Fruit fly (Drosophila melanogaster): Measurements from ENCODE around the gene ftz-f1.

The ftz-f1 gene

DNA sequence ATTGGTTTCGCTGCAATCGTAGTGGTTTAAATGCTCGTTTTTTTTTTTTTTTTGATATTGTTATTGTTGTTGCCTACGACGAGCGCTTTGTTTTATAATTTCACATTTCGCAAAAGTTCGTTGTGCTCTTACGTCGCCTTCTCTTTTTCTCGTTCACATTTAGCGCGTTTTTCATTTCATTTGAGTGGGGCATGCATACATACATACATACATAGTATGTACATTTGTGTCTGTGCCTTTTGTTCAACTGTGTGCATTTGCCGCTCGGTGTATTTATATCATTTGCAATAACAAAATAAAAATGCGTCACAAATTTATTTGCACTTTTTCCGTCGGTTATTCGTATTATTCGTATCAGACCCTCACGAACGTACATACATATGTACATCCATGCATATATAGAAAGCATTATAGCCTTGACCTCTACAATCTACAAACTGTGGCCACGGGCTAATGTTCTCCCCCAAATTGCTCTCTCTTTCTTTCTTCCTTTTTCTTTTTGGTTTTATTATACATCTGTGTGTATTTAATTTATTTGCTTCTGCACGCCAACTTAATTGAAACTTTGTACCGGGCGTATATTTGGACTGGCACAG lies 11.1 kb upstream of the ftz-f1 start:
- TF ChIP-seq Pif1B (GFP tag; optimal IDR thresholded peaks at IDR 0.05), result no peak
- TF ChIP-seq Pif1A (GFP tag; optimal IDR thresholded peaks at IDR 0.05), result no peak
- TF ChIP-seq Snoo (tag; optimal IDR thresholded peaks at IDR 0.05), result no peak
- no peak for TF ChIP-seq CG34367 (tag; optimal IDR thresholded peaks at IDR 0.05)
- no peak for TF ChIP-seq CG14655 (GFP tag; optimal IDR thresholded peaks at IDR 0.05)
- TF ChIP-seq CG12605 (GFP tag; IDR thresholded peaks at IDR 0.05), result 0 out of 2 replicates have a peak, but pooled peaks have one; percentile 9
- TF ChIP-seq CG4496 (GFP tag; IDR thresholded peaks at IDR 0.05), result no peak
- TF ChIP-seq EcR (GFP tag; optimal IDR thresholded peaks at IDR 0.05), result peak; percentile 68
- no peak for TF ChIP-seq rn (GFP tag; IDR thresholded peaks at IDR 0.05)
- TF ChIP-seq CG8159 (tag; optimal IDR thresholded peaks at IDR 0.05), result no peak

DNA sequence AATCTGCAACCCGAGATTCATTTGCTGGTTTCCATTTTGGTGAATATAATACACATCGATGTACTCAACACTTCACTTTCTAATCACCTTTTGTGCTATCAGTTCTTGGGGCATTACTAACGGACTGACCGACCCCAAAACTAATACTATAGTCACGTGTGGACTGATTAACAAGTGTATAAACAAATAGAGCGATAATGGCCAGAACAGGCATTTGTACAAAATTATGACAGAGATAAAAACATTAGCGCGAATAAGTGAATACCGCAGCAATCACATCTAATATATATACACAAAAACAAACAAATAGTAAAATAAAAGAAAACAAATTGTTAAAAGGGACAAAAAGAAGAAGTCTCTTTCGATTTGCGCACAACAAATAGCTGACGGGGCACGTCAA lies 9.4 kb upstream of the ftz-f1 start:
- no peak for TF ChIP-seq CG12605 (GFP tag; IDR thresholded peaks at IDR 0.05)
- TF ChIP-seq CG4496 (GFP tag; IDR thresholded peaks at IDR 0.05), result no peak
- no peak for TF ChIP-seq rn (GFP tag; IDR thresholded peaks at IDR 0.05)
- no peak for TF ChIP-seq CG17806 (tag; optimal IDR thresholded peaks at IDR 0.05)
- no peak for TF ChIP-seq EcR (GFP tag; optimal IDR thresholded peaks at IDR 0.05)
- TF ChIP-seq CG8301 (tag; optimal IDR thresholded peaks at IDR 0.05), result no peak
- no peak for TF ChIP-seq Pif1A (GFP tag; optimal IDR thresholded peaks at IDR 0.05)
- no peak for TF ChIP-seq fd96Ca (GFP tag; IDR thresholded peaks at IDR 0.05)
- no peak for TF ChIP-seq D1 (tag; optimal IDR thresholded peaks at IDR 0.05)
- TF ChIP-seq CG10348 (GFP tag; IDR thresholded peaks at IDR 0.05), result no peak
- TF ChIP-seq CG34367 (tag; optimal IDR thresholded peaks at IDR 0.05), result no peak
- TF ChIP-seq CG14655 (GFP tag; optimal IDR thresholded peaks at IDR 0.05), result no peak
- TF ChIP-seq CG8159 (tag; optimal IDR thresholded peaks at IDR 0.05), result no peak

DNA sequence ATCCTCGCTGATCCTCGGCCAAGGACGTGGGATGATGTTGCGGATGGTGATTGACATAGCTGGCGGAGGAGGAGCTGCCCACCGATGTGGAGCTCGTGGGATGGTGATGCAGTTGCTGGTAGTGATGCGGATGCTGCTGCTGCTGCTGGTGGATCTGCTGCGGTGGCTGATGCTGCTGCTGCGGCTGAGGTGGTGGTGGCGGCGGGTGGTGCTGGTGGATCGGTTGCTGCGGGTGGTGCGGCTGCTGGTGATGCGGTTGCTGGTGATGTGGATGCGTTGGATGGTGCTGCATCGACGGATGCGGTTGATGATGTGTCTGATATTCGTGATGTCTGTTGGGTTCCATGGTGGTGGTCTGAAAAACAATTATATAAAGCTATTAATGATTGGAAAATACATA lies 8.0 kb upstream of the ftz-f1 start:
- TF ChIP-seq CG13204 (GFP tag; optimal IDR thresholded peaks at IDR 0.05) (no peak), Ets98B (GFP tag; IDR thresholded peaks at IDR 0.05) (no peak), Pif1A (GFP tag; optimal IDR thresholded peaks at IDR 0.05) (no peak), CG10348 (GFP tag; IDR thresholded peaks at IDR 0.05) (no peak), fd96Ca (GFP tag; IDR thresholded peaks at IDR 0.05) (no peak), CG4496 (GFP tag; IDR thresholded peaks at IDR 0.05) (no peak)

DNA sequence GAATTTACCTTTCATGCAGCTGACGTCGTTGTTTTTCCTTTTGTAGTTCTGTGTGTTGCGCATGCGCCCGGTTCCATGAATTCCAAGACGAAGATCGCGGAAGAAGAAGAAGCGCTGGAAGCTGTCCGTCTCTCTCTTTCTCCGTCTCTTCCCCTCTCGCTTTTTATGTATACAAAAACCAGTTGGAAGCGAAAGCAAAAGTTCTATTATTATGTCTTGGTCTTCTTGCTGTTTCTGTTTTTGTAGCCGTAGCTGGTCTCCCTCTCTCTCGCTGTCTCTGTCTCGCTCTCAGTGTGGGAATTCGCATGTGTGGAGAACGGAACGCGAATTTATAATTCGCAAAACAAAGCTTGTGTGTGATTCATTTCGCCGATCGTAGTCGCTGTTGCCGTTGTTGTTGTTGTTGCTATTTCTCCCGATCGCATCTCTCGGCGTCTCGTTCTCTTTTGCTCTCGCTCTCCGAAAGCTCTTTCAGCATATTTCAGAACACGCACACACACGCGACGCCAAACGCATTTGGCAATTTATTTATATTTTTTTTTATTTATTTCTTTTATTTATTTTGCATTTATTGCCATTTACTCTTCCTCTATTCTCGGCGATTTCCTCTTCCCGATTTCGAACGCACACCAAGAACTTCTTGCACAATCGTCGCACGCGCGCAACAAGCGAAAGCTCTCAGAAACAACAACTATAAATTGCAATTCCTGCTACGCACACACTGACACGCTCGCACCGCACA lies 838 bp downstream of the ftz-f1 start:
- peak; percentile 40; the same call in 1 of the 2 replicates for TF ChIP-seq CG32121 (GFP tag; IDR thresholded peaks at IDR 0.05)
- TF ChIP-seq gl (tag; optimal IDR thresholded peaks at IDR 0.05), result peak; percentile 40
- no peak for TF ChIP-seq CG8159 (tag; optimal IDR thresholded peaks at IDR 0.05)
- TF ChIP-seq rn (GFP tag; IDR thresholded peaks at IDR 0.05), result no peak
- TF ChIP-seq CG10348 (GFP tag; IDR thresholded peaks at IDR 0.05), result no peak
- TF ChIP-seq CG34367 (tag; optimal IDR thresholded peaks at IDR 0.05), result peak; percentile 0
- TF ChIP-seq Pif1B (GFP tag; optimal IDR thresholded peaks at IDR 0.05), result peak; percentile 44
- TF ChIP-seq CG14655 (GFP tag; optimal IDR thresholded peaks at IDR 0.05), result peak; percentile 52
- TF ChIP-seq D1 (tag; optimal IDR thresholded peaks at IDR 0.05), result no peak
- peak; percentile 58 for TF ChIP-seq CG13204 (GFP tag; optimal IDR thresholded peaks at IDR 0.05)
- TF ChIP-seq Pif1A (GFP tag; optimal IDR thresholded peaks at IDR 0.05), result no peak
- peak; percentile 31 for TF ChIP-seq Ets98B (GFP tag; IDR thresholded peaks at IDR 0.05)
- peak; percentile 54 for TF ChIP-seq CG12605 (GFP tag; IDR thresholded peaks at IDR 0.05)
- peak; percentile 51 for TF ChIP-seq fd96Ca (GFP tag; IDR thresholded peaks at IDR 0.05)
- TF ChIP-seq EcR (GFP tag; optimal IDR thresholded peaks at IDR 0.05), result peak; percentile 51
- peak; percentile 45 for TF ChIP-seq CG8301 (tag; optimal IDR thresholded peaks at IDR 0.05)
- TF ChIP-seq CG4496 (GFP tag; IDR thresholded peaks at IDR 0.05), result peak; percentile 70
- no peak for TF ChIP-seq CG15710 (tag; optimal IDR thresholded peaks at IDR 0.05)
- no peak for TF ChIP-seq CG9948 (tag; optimal IDR thresholded peaks at IDR 0.05)

DNA sequence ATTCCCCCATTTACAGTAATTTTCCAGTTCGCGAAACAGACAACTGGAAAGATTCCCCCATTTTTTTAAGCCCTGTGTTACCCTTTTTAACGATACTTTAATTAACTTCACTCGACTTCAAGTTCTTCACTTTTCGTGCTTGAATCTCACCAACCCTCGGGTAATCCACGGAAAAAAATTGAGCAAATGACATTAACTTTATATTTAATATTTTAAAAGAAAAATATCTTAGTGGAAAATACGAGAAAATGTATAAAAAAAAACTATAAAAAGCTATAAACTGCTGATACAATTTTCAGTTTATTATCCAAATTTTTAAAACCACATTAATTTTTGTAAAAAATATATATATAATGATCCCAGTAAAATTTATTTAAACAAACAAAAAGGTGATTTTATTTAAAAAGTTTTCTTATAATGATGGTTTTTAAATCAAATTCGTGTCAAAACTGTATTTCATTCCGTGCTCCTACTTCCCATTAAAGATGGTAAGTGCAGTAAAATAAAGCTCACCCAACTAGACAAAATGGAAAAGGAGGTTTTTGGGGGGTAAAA lies 1.5 kb downstream of the ftz-f1 start:
- peak; percentile 17 for TF ChIP-seq CG9948 (tag; optimal IDR thresholded peaks at IDR 0.05)
- TF ChIP-seq EcR (GFP tag; optimal IDR thresholded peaks at IDR 0.05), result no peak
- peak; percentile 65 for TF ChIP-seq CG8159 (tag; optimal IDR thresholded peaks at IDR 0.05)
- TF ChIP-seq CG8301 (tag; optimal IDR thresholded peaks at IDR 0.05), result no peak
- no peak for TF ChIP-seq CG4496 (GFP tag; IDR thresholded peaks at IDR 0.05)
- TF ChIP-seq CG34367 (tag; optimal IDR thresholded peaks at IDR 0.05), result no peak
- TF ChIP-seq CG15710 (tag; optimal IDR thresholded peaks at IDR 0.05), result peak; percentile 33
- no peak for TF ChIP-seq fd96Ca (GFP tag; IDR thresholded peaks at IDR 0.05)
- peak; percentile 66 for TF ChIP-seq D1 (tag; optimal IDR thresholded peaks at IDR 0.05)
- no peak for TF ChIP-seq rn (GFP tag; IDR thresholded peaks at IDR 0.05)
- TF ChIP-seq Pif1A (GFP tag; optimal IDR thresholded peaks at IDR 0.05), result no peak
- TF ChIP-seq CG12605 (GFP tag; IDR thresholded peaks at IDR 0.05), result no peak
- no peak for TF ChIP-seq CG10348 (GFP tag; IDR thresholded peaks at IDR 0.05)
- TF ChIP-seq CG17806 (tag; optimal IDR thresholded peaks at IDR 0.05), result peak; percentile 44
- no peak for TF ChIP-seq CG32121 (GFP tag; IDR thresholded peaks at IDR 0.05)
- TF ChIP-seq CG14655 (GFP tag; optimal IDR thresholded peaks at IDR 0.05), result no peak
- TF ChIP-seq CG13204 (GFP tag; optimal IDR thresholded peaks at IDR 0.05), result no peak
- TF ChIP-seq gl (tag; optimal IDR thresholded peaks at IDR 0.05), result no peak
- TF ChIP-seq Snoo (tag; optimal IDR thresholded peaks at IDR 0.05), result no peak
- no peak for TF ChIP-seq Ets98B (GFP tag; IDR thresholded peaks at IDR 0.05)
- no peak for TF ChIP-seq Pif1B (GFP tag; optimal IDR thresholded peaks at IDR 0.05)
